Fruit fly (Drosophila melanogaster) whole organism, pupa: ENCODE measurements around the gene CG15387.

Experiments used
- CG15710 ChIP-seq: fragments of 200-800 bp; sonication (Bioruptor generic); optimal IDR thresholded peaks from 2 replicates; lab custom pipeline; 2018; ENCODE audit warnings: missing biosample characterization, mild to moderate bottlenecking, missing genetic modification characterization, moderate library complexity
- CG34367 ChIP-seq: fragments of 200-800 bp; sonication (Bioruptor generic); optimal IDR thresholded peaks from 2 replicates; lab custom pipeline; 2018; ENCODE audit warnings: missing biosample characterization, mild to moderate bottlenecking, missing genetic modification characterization
- CG8159 ChIP-seq: fragments of 200-800 bp; sonication (Bioruptor generic); optimal IDR thresholded peaks from 3 replicates; lab custom pipeline; 2018; ENCODE audit warnings: missing biosample characterization, mild to moderate bottlenecking, missing genetic modification characterization, moderate library complexity
- CG9948 ChIP-seq: fragments of 200-800 bp; sonication (Bioruptor generic); optimal IDR thresholded peaks from 2 replicates; lab custom pipeline; 2018; ENCODE audit warnings: missing biosample characterization, mild to moderate bottlenecking, missing genetic modification characterization, moderate library complexity
- EcR ChIP-seq: fragments of 200-800 bp; sonication (Bioruptor generic); optimal IDR thresholded peaks from 3 replicates; lab custom pipeline; 2019; ENCODE audit warnings: missing biosample characterization, missing genetic modification characterization, mild to moderate bottlenecking, moderate library complexity, missing genetic modification reagents
- fd96Ca ChIP-seq: fragments of 200-800 bp; sonication (Bioruptor generic); IDR thresholded peaks from 3 replicates; pipeline ENCODE4 v1.3.6; 2022; ENCODE audit warnings: missing biosample characterization, missing genetic modification characterization

dm6 chr2L:2238151-2238550 lies 12.1 kb upstream of the CG15387 start, which contains the start of gene Tengl3:
- no peak for TF ChIP-seq CG15710 (tag; lab: Kevin White, UChicago)
- TF ChIP-seq CG9948, result no peak
- TF ChIP-seq EcR (GFP tag; lab: Kevin White, UChicago), result no peak
- TF ChIP-seq CG8159 (tag; lab: Kevin White, UChicago), result no peak
- TF ChIP-seq fd96Ca, result no peak
- no peak for TF ChIP-seq CG34367 (tag; lab: Kevin White, UChicago)
